Worm (Caenorhabditis elegans): Measurements from ENCODE around the gene clec-51.

clec-51 gene

ce11 chrIV:8173610-8174009 lies 10.0 kb upstream of the clec-51 start:
- TF ChIP-seq egl-27 (tag; optimal IDR thresholded peaks at IDR 0.05) (no peak), skn-1 (tag; optimal IDR thresholded peaks at IDR 0.05) (no peak), unc-39 (tag; optimal IDR thresholded peaks at IDR 0.05) (no peak), tbx-2 (tag; optimal IDR thresholded peaks at IDR 0.05) (no peak), aly-2 (tag; optimal IDR thresholded peaks at IDR 0.05) (no peak), eor-1 (tag; optimal IDR thresholded peaks at IDR 0.05) (no peak), fkh-10 (GFP tag; optimal IDR thresholded peaks at IDR 0.05) (no peak), nhr-76 (tag; optimal IDR thresholded peaks at IDR 0.05) (no peak), nhr-23 (tag; optimal IDR thresholded peaks at IDR 0.05) (no peak), ceh-16 (tag; optimal IDR thresholded peaks at IDR 0.05) (no peak), daf-12 (tag; optimal IDR thresholded peaks at IDR 0.05) (no peak), mdl-1 (tag; optimal IDR thresholded peaks at IDR 0.05) (no peak), ztf-11 (tag; optimal IDR thresholded peaks at IDR 0.05) (no peak), lin-15B (tag; optimal IDR thresholded peaks at IDR 0.05) (no peak)

ce11 chrIV:8171376-8171775 lies 7.8 kb upstream of the clec-51 start:
- no peak for TF ChIP-seq nhr-67 (tag; optimal IDR thresholded peaks at IDR 0.05)
- no peak for TF ChIP-seq egl-5 (tag; optimal IDR thresholded peaks at IDR 0.05)
- TF ChIP-seq mml-1 (tag; optimal IDR thresholded peaks at IDR 0.05) = no peak
- TF ChIP-seq snpc-4 (tag; optimal IDR thresholded peaks at IDR 0.05) = no peak
- peak; percentile 21 for TF ChIP-seq nhr-25 (tag; optimal IDR thresholded peaks at IDR 0.05)

ce11 chrIV:8170264-8170663 lies 6.7 kb upstream of the clec-51 start:
- TF ChIP-seq pha-4 (tag; optimal IDR thresholded peaks at IDR 0.05) = peak; percentile 89
- peak; percentile 62 for TF ChIP-seq ceh-28 (tag; optimal IDR thresholded peaks at IDR 0.05)
- no peak for TF ChIP-seq eor-1 (tag; optimal IDR thresholded peaks at IDR 0.05)
- TF ChIP-seq ceh-9 (tag; optimal IDR thresholded peaks at IDR 0.05) = no peak
- peak; percentile 79 for TF ChIP-seq nhr-25 (tag; optimal IDR thresholded peaks at IDR 0.05)
- no peak for TF ChIP-seq R02D3.7 (tag; optimal IDR thresholded peaks at IDR 0.05)
- peak; percentile 90 for TF ChIP-seq nhr-23 (tag; optimal IDR thresholded peaks at IDR 0.05)

- TF ChIP-seq lin-15B (tag; optimal IDR thresholded peaks at IDR 0.05) = no peak
- TF ChIP-seq ama-1 (optimal IDR thresholded peaks at IDR 0.05) = no peak
- TF ChIP-seq nhr-67 (tag; optimal IDR thresholded peaks at IDR 0.05) = no peak
- no peak for TF ChIP-seq ceh-9 (tag; optimal IDR thresholded peaks at IDR 0.05)
- no peak for TF ChIP-seq elt-2 (tag; optimal IDR thresholded peaks at IDR 0.05)
- no peak for TF ChIP-seq nhr-28 (tag; optimal IDR thresholded peaks at IDR 0.05)
- no peak for TF ChIP-seq nhr-11 (tag; optimal IDR thresholded peaks at IDR 0.05)
- no peak for TF ChIP-seq fos-1 (tag; optimal IDR thresholded peaks at IDR 0.05)
- TF ChIP-seq nfya-1 (tag; optimal IDR thresholded peaks at IDR 0.05; ENCODE audit: insufficient read depth) = no peak
- no peak for TF ChIP-seq aly-2 (tag; optimal IDR thresholded peaks at IDR 0.05)
- TF ChIP-seq nhr-25 (tag; optimal IDR thresholded peaks at IDR 0.05) = no peak
- no peak for TF ChIP-seq fkh-10 (GFP tag; optimal IDR thresholded peaks at IDR 0.05)
- no peak for TF ChIP-seq snpc-4 (tag; optimal IDR thresholded peaks at IDR 0.05)
- TF ChIP-seq nhr-237 (tag; optimal IDR thresholded peaks at IDR 0.05) = no peak
- TF ChIP-seq elt-3 (tag; optimal IDR thresholded peaks at IDR 0.05) = no peak
- TF ChIP-seq fkh-2 (tag; optimal IDR thresholded peaks at IDR 0.05) = no peak
- TF ChIP-seq mml-1 (tag; optimal IDR thresholded peaks at IDR 0.05) = no peak
- TF ChIP-seq pha-4 (tag; optimal IDR thresholded peaks at IDR 0.05) = no peak
- no peak for TF ChIP-seq R02D3.7 (tag; optimal IDR thresholded peaks at IDR 0.05)
- TF ChIP-seq unc-39 (tag; optimal IDR thresholded peaks at IDR 0.05) = no peak
Measured at ce11 chrIV:8169674-8170073, 6.1 kb upstream of the clec-51 start, which contains the start of gene C07G1.15. C07G1.15 (plus strand) TSS chrIV:8169974.

- TF ChIP-seq lin-15B (tag; optimal IDR thresholded peaks at IDR 0.05) (no peak), ztf-11 (tag; optimal IDR thresholded peaks at IDR 0.05) (no peak), nhr-237 (tag; optimal IDR thresholded peaks at IDR 0.05) (no peak), elt-2 (tag; optimal IDR thresholded peaks at IDR 0.05) (peak; percentile 23), nhr-11 (tag; optimal IDR thresholded peaks at IDR 0.05) (no peak)
Measured at ce11 chrIV:8168660-8169059, 5.1 kb upstream of the clec-51 start, which contains the start of gene clec-52. clec-52 (minus strand) TSS chrIV:8168760.

ce11 chrIV:8165950-8166349 lies 2.4 kb upstream of the clec-51 start, which contains the start of gene B0218.7:
B0218.7 (minus strand) TSS chrIV:8166050.
- no peak for TF ChIP-seq ceh-28 (tag; optimal IDR thresholded peaks at IDR 0.05)
- no peak for TF ChIP-seq fkh-10 (GFP tag; optimal IDR thresholded peaks at IDR 0.05)
- TF ChIP-seq nhr-67 (tag; optimal IDR thresholded peaks at IDR 0.05) = no peak
- no peak for TF ChIP-seq nhr-25 (tag; optimal IDR thresholded peaks at IDR 0.05)
- TF ChIP-seq pqm-1 (tag; optimal IDR thresholded peaks at IDR 0.05) = no peak
- TF ChIP-seq eor-1 (tag; optimal IDR thresholded peaks at IDR 0.05) = no peak
- no peak for TF ChIP-seq lsy-12 (tag; optimal IDR thresholded peaks at IDR 0.05)
- TF ChIP-seq egl-5 (tag; optimal IDR thresholded peaks at IDR 0.05) = no peak
- TF ChIP-seq mdl-1 (tag; optimal IDR thresholded peaks at IDR 0.05) = no peak
- no peak for TF ChIP-seq snpc-4 (tag; optimal IDR thresholded peaks at IDR 0.05)
- TF ChIP-seq sea-2 (GFP tag; optimal IDR thresholded peaks at IDR 0.05) = no peak
